Fruit fly (Drosophila melanogaster): ENCODE measurements around the gene ifc.
A peak's percentile ranks its signal among the peaks of the same experiment; 100 is the strongest.

Gene ifc

DNA sequence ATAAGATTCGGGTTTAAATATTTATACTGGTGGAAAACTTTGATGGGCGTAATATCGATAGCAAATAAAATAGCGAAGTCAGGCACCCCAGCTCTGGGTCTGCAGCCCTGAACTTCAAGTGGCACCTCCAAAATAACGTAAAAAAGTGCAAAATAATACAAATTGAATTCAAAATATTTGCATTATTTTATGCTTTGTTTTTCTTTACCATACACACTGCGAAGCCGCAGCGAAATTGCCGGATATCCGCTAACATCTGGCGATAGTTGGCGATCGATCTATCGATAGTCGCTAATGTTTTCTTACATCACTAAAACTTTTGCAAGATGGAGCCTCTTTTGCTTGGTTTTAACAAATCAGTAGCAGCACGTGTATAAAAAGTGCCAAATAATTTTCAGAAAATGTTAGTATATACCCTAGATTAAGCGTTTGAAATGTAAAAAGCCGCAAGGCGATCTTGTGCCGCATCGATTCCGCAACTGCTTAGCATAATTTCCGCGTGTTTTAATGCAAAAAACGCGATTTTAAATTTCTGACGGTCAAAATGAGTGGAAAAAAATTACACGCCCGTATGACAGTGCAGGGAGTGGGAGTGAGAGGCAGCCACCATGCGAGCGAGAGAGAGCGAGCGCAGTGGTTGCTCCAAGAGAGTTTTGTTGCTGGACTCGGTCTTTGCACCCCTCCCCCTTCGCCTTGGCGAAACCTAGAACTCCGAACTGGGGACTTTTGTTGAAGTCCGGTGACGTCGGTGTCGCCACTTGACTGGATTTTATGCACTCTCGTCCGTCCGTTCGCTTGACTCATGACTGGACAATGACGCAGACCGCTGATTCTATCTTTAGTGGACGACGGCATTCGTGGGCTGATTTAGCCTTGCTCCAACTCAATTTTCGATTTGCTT is 4.5 kb upstream of the ifc start, which contains the start of gene eIF4A (continued):
- no peak for TF ChIP-seq CG13894 (tag; optimal IDR thresholded peaks at IDR 0.05)
- TF ChIP-seq ac (GFP tag; optimal IDR thresholded peaks at IDR 0.05) = no peak
- no peak for TF ChIP-seq CG4617 (GFP tag; optimal IDR thresholded peaks at IDR 0.05; ENCODE audit: borderline replicate concordance)
- TF ChIP-seq pros (GFP tag; optimal IDR thresholded peaks at IDR 0.05) = no peak
- no peak for TF ChIP-seq chn (GFP tag; optimal IDR thresholded peaks at IDR 0.05)
- TF ChIP-seq slou (GFP tag; optimal IDR thresholded peaks at IDR 0.05) = no peak
- TF ChIP-seq E2f2 (GFP tag; IDR thresholded peaks at IDR 0.05) = no peak
- peak; percentile 16 for TF ChIP-seq BtbVII (GFP tag; optimal IDR thresholded peaks at IDR 0.05)
- no peak for TF ChIP-seq dati (GFP tag; IDR thresholded peaks at IDR 0.05)
- TF ChIP-seq Six4 (GFP tag; optimal IDR thresholded peaks at IDR 0.05) = no peak
- no peak for TF ChIP-seq cas (GFP tag; IDR thresholded peaks at IDR 0.05)
- TF ChIP-seq CG3163 (GFP tag; optimal IDR thresholded peaks at IDR 0.05) = no peak
- no peak for TF ChIP-seq onecut (GFP tag; IDR thresholded peaks at IDR 0.05)
- no peak for TF ChIP-seq Ptx1 (GFP tag; IDR thresholded peaks at IDR 0.05)
- TF ChIP-seq Sry-δ (GFP tag; optimal IDR thresholded peaks at IDR 0.05) = peak; percentile 95
- TF ChIP-seq psq (GFP tag; optimal IDR thresholded peaks at IDR 0.05) = no peak
- peak; percentile 15 for TF ChIP-seq CG2678 (tag; optimal IDR thresholded peaks at IDR 0.05)
- TF ChIP-seq D (optimal IDR thresholded peaks at IDR 0.05) = no peak
- TF ChIP-seq D (GFP tag; optimal IDR thresholded peaks at IDR 0.05) = no peak
- TF ChIP-seq CG9797 (GFP tag; optimal IDR thresholded peaks at IDR 0.05) = peak; percentile 8
- TF ChIP-seq HHEX (GFP tag; optimal IDR thresholded peaks at IDR 0.05) = no peak
- TF ChIP-seq NfI (GFP tag; optimal IDR thresholded peaks at IDR 0.05) = peak; percentile 56
- TF ChIP-seq Sox102F (GFP tag; optimal IDR thresholded peaks at IDR 0.05) = no peak
- TF ChIP-seq CG2889 (GFP tag; IDR thresholded peaks at IDR 0.05) = no peak
- TF ChIP-seq hth (optimal IDR thresholded peaks at IDR 0.05) = no peak
- TF ChIP-seq CG11560 (tag; IDR thresholded peaks at IDR 0.05) = no peak
- TF ChIP-seq CG2116 (GFP tag; optimal IDR thresholded peaks at IDR 0.05) = peak; percentile 51
- TF ChIP-seq Lpt (GFP tag; optimal IDR thresholded peaks at IDR 0.05) = no peak
- no peak for TF ChIP-seq cato (GFP tag; optimal IDR thresholded peaks at IDR 0.05; ENCODE audit: borderline replicate concordance)
- TF ChIP-seq Side (GFP tag; optimal IDR thresholded peaks at IDR 0.05) = no peak
- TF ChIP-seq CG7839 (tag; optimal IDR thresholded peaks at IDR 0.05) = no peak
- no peak for TF ChIP-seq CG12155 (GFP tag; optimal IDR thresholded peaks at IDR 0.05)
- no peak for TF ChIP-seq CG31388 (GFP tag; optimal IDR thresholded peaks at IDR 0.05)
- no peak for TF ChIP-seq ken (GFP tag; IDR thresholded peaks at IDR 0.05)
- no peak for TF ChIP-seq CG9215 (GFP tag; IDR thresholded peaks at IDR 0.05)
- peak; percentile 84 for TF ChIP-seq sens (GFP tag)
- no peak for TF ChIP-seq CG10543 (GFP tag; optimal IDR thresholded peaks at IDR 0.05)
- TF ChIP-seq CG12071 (GFP tag; optimal IDR thresholded peaks at IDR 0.05) = peak; percentile 29
- TF ChIP-seq CG7928 (GFP tag; optimal IDR thresholded peaks at IDR 0.05) = peak; percentile 96
- no peak for TF ChIP-seq knrl (GFP tag; IDR thresholded peaks at IDR 0.05; ENCODE audit: partially characterized antibody)
- TF ChIP-seq Adf1 (GFP tag; IDR thresholded peaks at IDR 0.05) = no peak
- no peak for TF ChIP-seq Optix (GFP tag; IDR thresholded peaks at IDR 0.05)
- no peak for TF ChIP-seq CG34376 (GFP tag; optimal IDR thresholded peaks at IDR 0.05)
- no peak for TF ChIP-seq CG1832 (GFP tag; optimal IDR thresholded peaks at IDR 0.05)
- peak; percentile 48 for TF ChIP-seq Fer3 (tag; optimal IDR thresholded peaks at IDR 0.05)
- peak; percentile 52 for TF ChIP-seq salm (tag; optimal IDR thresholded peaks at IDR 0.05)
- TF ChIP-seq CG43689 (GFP tag; IDR thresholded peaks at IDR 0.05) = no peak
- peak; percentile 23 for TF ChIP-seq Fer1 (GFP tag; optimal IDR thresholded peaks at IDR 0.05)
- no peak for TF ChIP-seq cg (GFP tag; optimal IDR thresholded peaks at IDR 0.05)
- no peak for TF ChIP-seq zfh2 (GFP tag; optimal IDR thresholded peaks at IDR 0.05)
- TF ChIP-seq CG10274 (GFP tag; optimal IDR thresholded peaks at IDR 0.05) = no peak

All from whole organism, embryonic.